Worm (Caenorhabditis elegans): ENCODE data around the gene grd-8.

grd-8 gene

ce11 chrV:7824138-7824537 is 18.2 kb upstream of the grd-8 start:
- no peak for TF ChIP-seq unc-62 (GFP tag; optimal IDR thresholded peaks at IDR 0.05)

- TF ChIP-seq unc-62 (GFP tag; optimal IDR thresholded peaks at IDR 0.05), result no peak
Observed at ce11 chrV:7825836-7826235, 16.5 kb upstream of the grd-8 start.

ce11 chrV:7826362-7826761 is 16.0 kb upstream of the grd-8 start:
- TF ChIP-seq unc-62 (GFP tag; optimal IDR thresholded peaks at IDR 0.05), result no peak

DNA sequence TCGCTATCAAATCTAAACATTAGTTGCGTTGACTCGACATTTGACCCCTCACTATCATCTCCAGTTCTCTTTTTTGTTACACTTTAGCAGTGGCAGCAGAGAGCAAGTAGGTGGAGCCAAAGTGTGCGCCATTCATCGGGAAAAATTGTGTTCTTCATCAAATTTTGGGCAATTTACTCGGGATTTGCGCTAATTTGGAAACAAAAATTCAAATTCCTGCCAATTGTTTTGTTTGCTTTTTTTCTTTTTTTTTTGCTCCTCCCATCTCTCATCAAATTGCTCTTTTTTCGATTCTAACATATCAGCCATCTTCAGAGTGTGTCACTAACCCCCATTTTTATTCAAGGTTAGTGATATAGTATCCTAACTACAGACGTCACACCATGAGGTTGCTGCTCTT is 15.4 kb upstream of the grd-8 start, which contains the start of gene mig-6:
TSS of gene mig-6 (plus strand) at position 301 of the 400 bp plus-strand sequence.
- TF ChIP-seq unc-62 (GFP tag; optimal IDR thresholded peaks at IDR 0.05), result no peak

DNA sequence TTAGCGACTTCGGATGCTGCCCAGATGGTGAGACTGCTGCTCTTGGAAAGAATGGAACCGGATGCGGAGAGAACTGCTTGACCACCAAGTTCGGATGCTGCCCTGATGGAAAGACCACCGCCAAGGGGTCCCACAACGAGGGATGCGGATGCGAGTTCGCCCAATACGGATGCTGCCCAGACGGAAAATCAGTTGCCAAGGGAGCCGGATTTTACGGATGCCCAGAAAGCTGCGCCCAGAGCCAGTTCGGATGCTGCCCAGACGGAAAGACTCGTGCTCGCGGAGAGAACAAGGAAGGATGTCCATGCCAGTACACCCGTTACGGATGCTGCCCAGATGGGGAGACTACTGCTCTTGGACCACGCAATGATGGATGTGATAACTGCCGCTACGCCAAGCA is 11.4 kb upstream of the grd-8 start:
- TF ChIP-seq unc-62 (GFP tag; optimal IDR thresholded peaks at IDR 0.05), result no peak

DNA sequence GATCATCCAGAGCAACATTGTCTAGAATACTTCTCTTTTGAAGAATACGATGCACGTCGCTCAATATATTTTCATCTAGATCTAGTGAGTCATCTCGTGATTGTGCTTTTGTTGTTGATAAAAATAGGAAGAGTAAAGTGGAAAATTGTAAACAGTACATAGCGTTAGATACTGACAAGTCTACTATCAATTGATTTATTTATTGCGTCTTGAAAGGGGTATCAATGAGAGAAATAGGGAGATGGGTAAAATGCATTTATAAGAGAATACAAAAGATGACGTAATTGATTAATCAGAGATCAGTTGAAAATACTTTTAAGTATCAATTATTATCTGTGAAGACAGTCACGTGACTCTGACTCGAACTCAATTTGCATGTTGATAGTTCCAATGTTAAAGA is 5.4 kb upstream of the grd-8 start, which contains the start of gene txt-5:
TSS of gene txt-5 (minus strand) at position 224 of the 400 bp plus-strand sequence.
- no peak for TF ChIP-seq unc-62 (GFP tag; optimal IDR thresholded peaks at IDR 0.05)

ce11 chrV:7837809-7838208 is 4.5 kb upstream of the grd-8 start, which contains the start of gene ttr-33:
Gene ttr-33 (minus strand): TSS chrV:7837909.
- TF ChIP-seq unc-62 (GFP tag; optimal IDR thresholded peaks at IDR 0.05), result no peak

ce11 chrV:7839485-7839884 is 2.8 kb upstream of the grd-8 start, which contains the start of gene C37C3.12:
Gene C37C3.12 (minus strand): TSS chrV:7839585.
- no peak for TF ChIP-seq unc-62 (GFP tag; optimal IDR thresholded peaks at IDR 0.05)

- no peak for TF ChIP-seq unc-62 (GFP tag; optimal IDR thresholded peaks at IDR 0.05)
Observed at ce11 chrV:7847170-7847569, 4.8 kb downstream of the grd-8 start, which contains the start of gene memo-1. Gene memo-1 (minus strand): TSS chrV:7847171.

ce11 chrV:7847687-7848086 is 5.4 kb downstream of the grd-8 start:
- no peak for TF ChIP-seq unc-62 (GFP tag; optimal IDR thresholded peaks at IDR 0.05)

- TF ChIP-seq unc-62 (GFP tag; optimal IDR thresholded peaks at IDR 0.05), result no peak
Observed at ce11 chrV:7848251-7848650, 5.9 kb downstream of the grd-8 start.

DNA sequence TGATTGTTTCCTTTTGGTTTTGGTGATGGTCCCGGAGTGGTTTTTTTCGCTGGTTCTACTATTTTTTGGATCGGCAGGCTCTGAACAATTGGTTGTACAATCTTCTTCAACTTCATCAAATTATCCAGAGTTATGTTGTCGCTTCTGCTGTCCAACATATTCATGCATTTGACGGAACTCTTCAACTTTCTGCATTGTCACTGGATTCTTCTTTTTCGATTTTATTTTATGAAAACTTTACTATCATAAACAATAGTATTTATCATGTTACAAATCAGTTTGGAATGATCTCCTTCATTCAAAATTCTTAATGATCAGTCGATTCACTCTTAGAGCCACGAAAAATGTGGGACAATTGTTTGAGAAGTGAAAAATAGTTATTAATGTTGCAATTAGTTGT is 9.8 kb downstream of the grd-8 start:
- TF ChIP-seq unc-62 (GFP tag; optimal IDR thresholded peaks at IDR 0.05), result no peak

ce11 chrV:7853900-7854299 is 11.6 kb downstream of the grd-8 start:
- no peak for TF ChIP-seq unc-62 (GFP tag; optimal IDR thresholded peaks at IDR 0.05)

DNA sequence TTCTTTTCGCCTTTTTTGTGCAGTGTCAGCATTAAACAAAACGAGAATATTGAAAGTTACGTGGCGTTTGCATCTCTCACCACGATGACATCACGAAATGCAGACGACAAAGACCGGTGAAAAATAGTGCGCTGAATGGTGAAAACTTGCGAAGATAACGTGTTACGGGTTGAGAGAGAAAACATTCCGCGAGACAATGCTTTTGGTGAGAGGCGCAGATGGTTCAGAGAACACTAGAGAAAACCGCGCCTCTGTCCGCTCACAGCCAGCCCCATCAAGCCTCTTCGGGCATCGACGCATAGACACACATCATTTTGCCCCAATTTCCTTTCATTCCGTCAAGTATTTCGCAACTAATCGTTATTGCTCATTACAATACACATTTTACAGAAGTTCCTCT is 12.3 kb downstream of the grd-8 start, which contains the start of the genes C37C3.9 and C37C3.18:
TSS of gene C37C3.9 (minus strand) at position 98 of the 400 bp plus-strand sequence.
TSS of gene C37C3.18 (plus strand) at position 391 of the 400 bp plus-strand sequence.
- TF ChIP-seq unc-62 (GFP tag; optimal IDR thresholded peaks at IDR 0.05), result no peak

DNA sequence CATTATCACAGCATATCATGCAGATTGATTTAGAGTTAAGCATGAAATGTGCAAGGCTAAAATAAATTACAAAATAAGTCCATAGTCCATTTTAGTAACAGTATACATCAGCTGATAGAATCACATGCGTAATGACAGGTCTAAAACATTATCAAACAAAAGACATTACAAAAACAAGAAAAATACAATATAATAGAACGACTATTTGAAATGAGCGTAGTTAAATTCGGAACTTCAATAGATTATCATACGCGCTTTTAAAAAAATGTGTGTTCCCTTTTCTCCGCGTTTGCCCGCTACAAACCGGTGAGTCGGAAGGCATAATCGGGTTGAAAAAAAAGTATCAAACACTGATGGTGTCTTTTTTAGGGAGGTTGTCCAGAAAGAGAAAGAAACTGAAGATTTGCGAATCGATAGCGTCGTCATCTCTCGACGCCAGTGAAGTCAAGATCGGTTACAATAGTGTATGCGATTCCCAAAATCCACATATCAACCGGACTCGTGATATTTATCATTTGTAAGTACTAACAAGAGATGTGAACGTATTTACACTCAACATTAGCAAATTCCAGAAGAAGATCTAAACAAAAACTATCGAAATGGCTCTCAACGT is 13.2 kb downstream of the grd-8 start, which contains the start of gene C37C3.2:
TSS of gene C37C3.2 (plus strand) at position 563 of the 613 bp plus-strand sequence.
- no peak for TF ChIP-seq unc-62 (GFP tag; optimal IDR thresholded peaks at IDR 0.05)

ce11 chrV:7856641-7857040 is 14.3 kb downstream of the grd-8 start:
- no peak for TF ChIP-seq unc-62 (GFP tag; optimal IDR thresholded peaks at IDR 0.05)

DNA sequence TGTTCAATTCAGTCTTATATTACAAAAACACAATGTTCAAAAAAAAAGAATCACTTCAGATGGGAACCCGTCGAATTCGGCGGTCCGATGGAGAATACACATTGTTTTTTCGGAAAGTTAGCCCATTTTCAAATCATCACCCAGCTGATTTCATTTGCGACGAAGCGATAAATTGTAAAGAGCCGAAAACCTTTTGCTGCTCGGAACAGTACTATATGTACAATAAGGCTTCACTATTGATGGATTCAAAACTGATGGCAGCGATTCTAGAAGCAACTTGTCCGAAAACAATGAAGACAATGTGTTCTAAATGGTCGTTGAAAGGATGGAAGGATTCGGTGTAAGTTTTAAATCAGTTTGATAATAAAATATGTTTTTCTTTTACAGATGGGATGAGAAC is 15.6 kb downstream of the grd-8 start, which contains the start of gene C37C3.1:
TSS of gene C37C3.1 (plus strand) at position 33 of the 400 bp plus-strand sequence.
- no peak for TF ChIP-seq unc-62 (GFP tag; optimal IDR thresholded peaks at IDR 0.05)

All from whole organism, dauer.